Fruit fly (Drosophila melanogaster): ENCODE measurements around the gene CG15731.

Gene CG15731

dm6 chrX:12466541-12467240 is 9.1 kb upstream of the CG15731 start (continued):
- TF ChIP-seq exex (tag; optimal IDR thresholded peaks at IDR 0.05) (no peak), dysf (GFP tag; IDR thresholded peaks at IDR 0.05) (peak; percentile 43; the same call in 2 of the 3 replicates), cad (GFP tag; optimal IDR thresholded peaks at IDR 0.05) (no peak), schlank (tag; optimal IDR thresholded peaks at IDR 0.05) (no peak), eyg (GFP tag; optimal IDR thresholded peaks at IDR 0.05) (peak; percentile 25), Neu2 (GFP tag; optimal IDR thresholded peaks at IDR 0.05; ENCODE audit: borderline replicate concordance) (no peak), Max (GFP tag; optimal IDR thresholded peaks at IDR 0.05) (peak; percentile 25), CG32532 (GFP tag; IDR thresholded peaks at IDR 0.05) (peak; percentile 24; the same call in 1 of the 2 replicates), Xbp1 (GFP tag; optimal IDR thresholded peaks at IDR 0.05) (peak; percentile 49), CG17568 (GFP tag; optimal IDR thresholded peaks at IDR 0.05) (no peak), crp (GFP tag; optimal IDR thresholded peaks at IDR 0.05) (no peak), Mes4 (GFP tag; optimal IDR thresholded peaks at IDR 0.05) (no peak), org-1 (GFP tag; optimal IDR thresholded peaks at IDR 0.05) (peak; percentile 46), trem (tag; optimal IDR thresholded peaks at IDR 0.05) (no peak), amos (GFP tag; IDR thresholded peaks at IDR 0.05; ENCODE audit: partially characterized antibody) (no peak), unpg (GFP tag; optimal IDR thresholded peaks at IDR 0.05) (peak; percentile 9), CG10267 (tag; optimal IDR thresholded peaks at IDR 0.05) (no peak), sima (GFP tag; optimal IDR thresholded peaks at IDR 0.05) (no peak), pan (optimal IDR thresholded peaks at IDR 0.05) (no peak), pan (GFP tag; optimal IDR thresholded peaks at IDR 0.05 in 1 of 2, IDR thresholded peaks at IDR 0.05 in 1 of 2) (no peak), fd64A (GFP tag; optimal IDR thresholded peaks at IDR 0.05) (no peak), CG6683 (GFP tag; optimal IDR thresholded peaks at IDR 0.05) (no peak), CG17829 (tag; optimal IDR thresholded peaks at IDR 0.05) (peak; percentile 15), bbx (GFP tag; IDR thresholded peaks at IDR 0.05; ENCODE audit: partially characterized antibody) (no peak), CG10274 (GFP tag; optimal IDR thresholded peaks at IDR 0.05) (peak; percentile 16), rib (GFP tag; IDR thresholded peaks at IDR 0.05) (no peak), hbn (GFP tag; IDR thresholded peaks at IDR 0.05; ENCODE audit: partially characterized antibody) (no peak), Opbp (GFP tag; IDR thresholded peaks at IDR 0.05; ENCODE audit: partially characterized antibody) (no peak), CG10431 (GFP tag; optimal IDR thresholded peaks at IDR 0.05) (no peak), pho (GFP tag; optimal IDR thresholded peaks at IDR 0.05) (peak; percentile 31), pb (GFP tag; optimal IDR thresholded peaks at IDR 0.05) (no peak), HLH3B (GFP tag; IDR thresholded peaks at IDR 0.05) (0 out of 2 replicates have a peak, but pooled peaks have one; percentile 25), CG1529 (GFP tag; optimal IDR thresholded peaks at IDR 0.05) (peak; percentile 43), Gsc (GFP tag; IDR thresholded peaks at IDR 0.05) (no peak), shn (GFP tag; optimal IDR thresholded peaks at IDR 0.05) (peak; percentile 35), Doc2 (GFP tag; IDR thresholded peaks at IDR 0.05) (no peak), MTF-1 (GFP tag; optimal IDR thresholded peaks at IDR 0.05; ENCODE audit: borderline replicate concordance) (no peak), CG6813 (GFP tag; optimal IDR thresholded peaks at IDR 0.05) (peak; percentile 11), CG13424 (tag; optimal IDR thresholded peaks at IDR 0.05) (peak; percentile 59), CoRest (tag; optimal IDR thresholded peaks at IDR 0.05) (peak; percentile 53), CG8924 (tag; optimal IDR thresholded peaks at IDR 0.05) (no peak), CG2120 (GFP tag; optimal IDR thresholded peaks at IDR 0.05) (peak; percentile 68), CG11398 (GFP tag; optimal IDR thresholded peaks at IDR 0.05) (peak; percentile 18), CG13624 (GFP tag; optimal IDR thresholded peaks at IDR 0.05) (peak; percentile 25), Rx (GFP tag; IDR thresholded peaks at IDR 0.05) (no peak), CG9437 (GFP tag; optimal IDR thresholded peaks at IDR 0.05) (peak; percentile 22), CG32772 (GFP tag; IDR thresholded peaks at IDR 0.05) (no peak), B-H2 (GFP tag; optimal IDR thresholded peaks at IDR 0.05) (no peak), Scr (GFP tag; IDR thresholded peaks at IDR 0.05; ENCODE audit: partially characterized antibody) (no peak)
